Fruit fly (Drosophila melanogaster): ENCODE results near the gene Shab.

- no peak for TF ChIP-seq h (optimal IDR thresholded peaks at IDR 0.05)
- TF ChIP-seq H2.0 (GFP tag; IDR thresholded peaks at IDR 0.05) = peak; percentile 46; the same call in 1 of the 2 replicates
- peak; percentile 14 for TF ChIP-seq NK7.1 (GFP tag; optimal IDR thresholded peaks at IDR 0.05)
- TF ChIP-seq sisA (GFP tag; IDR thresholded peaks at IDR 0.05) = peak; percentile 66
- peak; percentile 11 for TF ChIP-seq twi (tag; optimal IDR thresholded peaks at IDR 0.05)
- TF ChIP-seq yki (optimal IDR thresholded peaks at IDR 0.05) = peak; percentile 80
Observed at dm6 chr3L:2851771-2852170, 43.0 kb upstream of the Shab start.

Data from whole organism, embryonic.